Fruit fly (Drosophila melanogaster): Measurements from ENCODE around the gene NHP2.
A peak's percentile ranks its signal among the peaks of the same experiment; 100 is the strongest.

Gene NHP2

dm6 chr3L:14775711-14776660 is 26.0 kb downstream of the NHP2 start, which contains the start of gene mop (continued):
- TF ChIP-seq lbe (GFP tag; optimal IDR thresholded peaks at IDR 0.05) = no peak
- TF ChIP-seq D (optimal IDR thresholded peaks at IDR 0.05) = peak; percentile 10
- no peak for TF ChIP-seq D (GFP tag; optimal IDR thresholded peaks at IDR 0.05)
- no peak for TF ChIP-seq C15 (GFP tag; IDR thresholded peaks at IDR 0.05)
- peak; percentile 22 for TF ChIP-seq Dek (tag; optimal IDR thresholded peaks at IDR 0.05)
- TF ChIP-seq lola (GFP tag; optimal IDR thresholded peaks at IDR 0.05) = peak in 1 of 3 experiments; percentile 44
- peak; percentile 59 for TF ChIP-seq esg (GFP tag; conservative IDR thresholded peaks at IDR 0.05)
- TF ChIP-seq CG17359 (tag; optimal IDR thresholded peaks at IDR 0.05) = no peak
- no peak for TF ChIP-seq CG4854 (GFP tag; optimal IDR thresholded peaks at IDR 0.05)
- peak; percentile 9 for TF ChIP-seq Six4 (GFP tag; optimal IDR thresholded peaks at IDR 0.05)
- no peak for TF ChIP-seq nerfin-1 (tag; optimal IDR thresholded peaks at IDR 0.05)
- no peak for TF ChIP-seq CG6683 (GFP tag; optimal IDR thresholded peaks at IDR 0.05)
- no peak for TF ChIP-seq Vsx1 (GFP tag; optimal IDR thresholded peaks at IDR 0.05)
- TF ChIP-seq CG6654 (GFP tag; optimal IDR thresholded peaks at IDR 0.05) = no peak
- TF ChIP-seq prd (optimal IDR thresholded peaks at IDR 0.05) = no peak
- peak; percentile 73 for TF ChIP-seq prd (GFP tag; IDR thresholded peaks at IDR 0.05)
- no peak for TF ChIP-seq CG34376 (GFP tag; optimal IDR thresholded peaks at IDR 0.05)
- no peak for TF ChIP-seq crp (GFP tag; optimal IDR thresholded peaks at IDR 0.05)
- TF ChIP-seq Dll (GFP tag; IDR thresholded peaks at IDR 0.05; ENCODE audit: partially characterized antibody) = peak; percentile 74; the same call in 3 of the 4 replicates
- TF ChIP-seq fu2 (GFP tag; optimal IDR thresholded peaks at IDR 0.05) = peak; percentile 9
- TF ChIP-seq chm (GFP tag; IDR thresholded peaks at IDR 0.05) = peak; percentile 72; the same call in 1 of the 2 replicates
- peak; percentile 40; the same call in 1 of the 2 replicates for TF ChIP-seq inv (GFP tag; IDR thresholded peaks at IDR 0.05; ENCODE audit: partially characterized antibody)
- peak; percentile 31 for TF ChIP-seq CG4424 (GFP tag; optimal IDR thresholded peaks at IDR 0.05)
- no peak for TF ChIP-seq CG15073 (GFP tag; optimal IDR thresholded peaks at IDR 0.05)
- no peak for TF ChIP-seq CG1603 (tag; optimal IDR thresholded peaks at IDR 0.05)
- peak; percentile 73 for TF ChIP-seq CG13287 (GFP tag; IDR thresholded peaks at IDR 0.05; ENCODE audit: partially characterized antibody)
- TF ChIP-seq Blimp-1 (GFP tag; optimal IDR thresholded peaks at IDR 0.05) = no peak
- TF ChIP-seq Ada2b (GFP tag; IDR thresholded peaks at IDR 0.05) = peak; percentile 51
- TF ChIP-seq B-H1 (GFP tag; IDR thresholded peaks at IDR 0.05) = peak; percentile 36; the same call in 2 of the 3 replicates
- TF ChIP-seq Adf1 (GFP tag; IDR thresholded peaks at IDR 0.05) = 0 out of 2 replicates have a peak, but pooled peaks have one; percentile 18
- peak; percentile 67 for TF ChIP-seq CG8924 (tag; optimal IDR thresholded peaks at IDR 0.05)
- TF ChIP-seq CG10431 (GFP tag; optimal IDR thresholded peaks at IDR 0.05) = no peak
- TF ChIP-seq Dref (GFP tag; IDR thresholded peaks at IDR 0.05) = no peak
- no peak for TF ChIP-seq CG5953 (GFP tag; IDR thresholded peaks at IDR 0.05)
- TF ChIP-seq grau (tag; optimal IDR thresholded peaks at IDR 0.05) = peak; percentile 12
- peak; percentile 14 for TF ChIP-seq trem (tag; optimal IDR thresholded peaks at IDR 0.05)
- peak; percentile 12 for TF ChIP-seq CG9727 (GFP tag; optimal IDR thresholded peaks at IDR 0.05)
- no peak for TF ChIP-seq Fer2 (tag; optimal IDR thresholded peaks at IDR 0.05)
- TF ChIP-seq H2.0 (GFP tag; IDR thresholded peaks at IDR 0.05) = peak; percentile 56
- TF ChIP-seq CG3847 (GFP tag; IDR thresholded peaks at IDR 0.05) = peak; percentile 50; the same call in 1 of the 2 replicates
- no peak for TF ChIP-seq z (GFP tag; IDR thresholded peaks at IDR 0.05)
- TF ChIP-seq bigmax (GFP tag; optimal IDR thresholded peaks at IDR 0.05) = no peak
- peak; percentile 34; the same call in 1 of the 3 replicates for TF ChIP-seq ase (GFP tag; IDR thresholded peaks at IDR 0.05)
- no peak for TF ChIP-seq CG12236 (GFP tag; optimal IDR thresholded peaks at IDR 0.05)
- TF ChIP-seq p53 (GFP tag; optimal IDR thresholded peaks at IDR 0.05) = no peak
- TF ChIP-seq NK7.1 (GFP tag; optimal IDR thresholded peaks at IDR 0.05) = peak; percentile 17
- TF ChIP-seq CG4617 (GFP tag; optimal IDR thresholded peaks at IDR 0.05; ENCODE audit: borderline replicate concordance) = peak; percentile 55
- TF ChIP-seq NfI (GFP tag; optimal IDR thresholded peaks at IDR 0.05) = no peak

All from whole organism, embryonic.